Fruit fly (Drosophila melanogaster) whole organism, wandering third instar larva: ENCODE data around the gene Acbp3.

Source experiments
- Abd-B ChIP-seq: fragments of >200 bp; optimal IDR thresholded peaks from 2 replicates; lab custom pipeline; 2017; ENCODE audit warnings: missing biosample characterization, missing genetic modification characterization
- CG32264 ChIP-seq: fragments of 200-800 bp; sonication (Bioruptor generic); optimal IDR thresholded peaks from 2 replicates; lab custom pipeline; 2016; ENCODE audit warnings: missing biosample characterization, missing genetic modification characterization
- CG9705 ChIP-seq: fragments of 200-800 bp; sonication (Bioruptor generic); optimal IDR thresholded peaks from 2 replicates; lab custom pipeline; 2018; ENCODE audit warnings: missing biosample characterization, mild to moderate bottlenecking, missing genetic modification characterization
- CrebA ChIP-seq: fragments of 200-800 bp; sonication (Bioruptor generic); optimal IDR thresholded peaks from 2 replicates; lab custom pipeline; 2016; ENCODE audit warnings: missing biosample characterization, mild to moderate bottlenecking, missing genetic modification characterization, borderline replicate concordance
- Dfd ChIP-seq: fragments of >200 bp; optimal IDR thresholded peaks from 2 replicates; lab custom pipeline; 2017; ENCODE audit warnings: missing biosample characterization, missing genetic modification characterization
- Dif ChIP-seq: fragments of 200-275, 200-300 bp; sonication (Bioruptor generic); optimal IDR thresholded peaks from 2 replicates; lab custom pipeline; 2018; ENCODE audit warnings: missing biosample characterization, missing genetic modification characterization; ENCODE audit not compliant: partially characterized antibody
- GATAd ChIP-seq: sonication (Bioruptor generic); optimal IDR thresholded peaks from 2 replicates; lab custom pipeline; 2016; ENCODE audit warnings: missing biosample characterization, missing genetic modification characterization
- HLH106 ChIP-seq: fragments of 200-800 bp; optimal IDR thresholded peaks from 3 replicates; lab custom pipeline; 2019; ENCODE audit warnings: missing biosample characterization, mild to moderate bottlenecking, missing genetic modification characterization, moderate library complexity
- Hr78 ChIP-seq: fragments of >200 bp; optimal IDR thresholded peaks from 2 replicates; lab custom pipeline; 2017; ENCODE audit warnings: missing biosample characterization, missing genetic modification characterization
- Hr83 ChIP-seq: fragments of 200-300 bp; sonication (Bioruptor generic); optimal IDR thresholded peaks from 2 replicates; lab custom pipeline; 2016; ENCODE audit warnings: missing biosample characterization, mild to moderate bottlenecking, missing genetic modification characterization, moderate library complexity; ENCODE audit not compliant: poor library complexity, severe bottlenecking
- Mio ChIP-seq: sonication (Bioruptor generic); optimal IDR thresholded peaks from 2 replicates; lab custom pipeline; 2016; ENCODE audit warnings: missing biosample characterization, missing genetic modification characterization
- Myc ChIP-seq: fragments of >200 bp; optimal IDR thresholded peaks from 2 replicates; lab custom pipeline; 2017
- N ChIP-seq: fragments of >200 bp; optimal IDR thresholded peaks from 2 replicates; lab custom pipeline; 2018; ENCODE audit warnings: missing biosample characterization, missing external identifiers, missing genetic modification characterization
- OdsH ChIP-seq: fragments of 200-800 bp; sonication (Bioruptor generic); optimal IDR thresholded peaks from 2 replicates; lab custom pipeline; 2016; ENCODE audit warnings: missing biosample characterization, mild to moderate bottlenecking, missing genetic modification characterization
- Sp1 ChIP-seq: fragments of 200-800 bp; sonication (Bioruptor generic); optimal IDR thresholded peaks from 3 replicates; lab custom pipeline; 2019; ENCODE audit warnings: missing biosample characterization, mild to moderate bottlenecking, missing genetic modification characterization, moderate library complexity
- Vsx2 ChIP-seq: fragments of 200-300, 225-300 bp; sonication (Bioruptor generic); optimal IDR thresholded peaks from 2 replicates; lab custom pipeline; 2018; ENCODE audit warnings: missing biosample characterization, missing genetic modification characterization; ENCODE audit not compliant: partially characterized antibody
- brk ChIP-seq: fragments of 200-800 bp; sonication (Bioruptor generic); optimal IDR thresholded peaks from 2 replicates; lab custom pipeline; 2016; ENCODE audit warnings: missing biosample characterization, mild to moderate bottlenecking, missing genetic modification characterization
- dl ChIP-seq, 2 experiments: fragments of 175-275, 200-275 bp in 1 of 2; fragments of 200-275 bp in 1 of 2; sonication (Bioruptor generic); optimal IDR thresholded peaks; lab custom pipeline; 2018; ENCODE audit warnings: mild to moderate bottlenecking in 2 of 2, missing biosample characterization in 2 of 2, missing genetic modification characterization in 2 of 2, moderate library complexity in 2 of 2; ENCODE audit not compliant: partially characterized antibody in 2 of 2, insufficient read depth in 1 of 2
- dmrt93B ChIP-seq: fragments of 200-800 bp; sonication (Bioruptor generic); optimal IDR thresholded peaks from 2 replicates; lab custom pipeline; 2018; ENCODE audit warnings: missing biosample characterization, mild to moderate bottlenecking, missing genetic modification characterization
- ey ChIP-seq: fragments of 200-800 bp; sonication (Bioruptor generic); optimal IDR thresholded peaks from 2 replicates; lab custom pipeline; 2016; ENCODE audit warnings: missing biosample characterization, missing genetic modification characterization
- foxo ChIP-seq, 2 experiments: fragments of 200-800 bp; sonication (Bioruptor generic); optimal IDR thresholded peaks; 2 replicates in 1 of 2; 3 replicates in 1 of 2; lab custom pipeline; 2016 to 2017; ENCODE audit warnings: missing biosample characterization in 2 of 2, missing genetic modification characterization in 2 of 2
- fru ChIP-seq: fragments of 200-800 bp; sonication (Bioruptor generic); optimal IDR thresholded peaks from 3 replicates; lab custom pipeline; 2016; ENCODE audit warnings: missing biosample characterization, mild to moderate bottlenecking, missing genetic modification characterization
- h ChIP-seq: fragments of 200-800 bp; sonication (Bioruptor generic); optimal IDR thresholded peaks from 3 replicates; lab custom pipeline; 2016; ENCODE audit warnings: missing biosample characterization, mild to moderate bottlenecking, missing genetic modification characterization
- jim ChIP-seq: fragments of 175-275, 200-325 bp; sonication (Bioruptor generic); optimal IDR thresholded peaks from 2 replicates; lab custom pipeline; 2016; ENCODE audit warnings: missing biosample characterization, mild to moderate bottlenecking, missing genetic modification characterization
- lola ChIP-seq: fragments of >200 bp; optimal IDR thresholded peaks from 2 replicates; lab custom pipeline; 2017; ENCODE audit warnings: missing biosample characterization, missing genetic modification characterization
- pan ChIP-seq: fragments of >200 bp; optimal IDR thresholded peaks from 2 replicates; lab custom pipeline; 2017
- psq ChIP-seq: fragments of 200-800 bp; sonication (Bioruptor generic); optimal IDR thresholded peaks from 3 replicates; lab custom pipeline; 2017; ENCODE audit warnings: missing biosample characterization, mild to moderate bottlenecking, missing genetic modification characterization, moderate library complexity
- rgr ChIP-seq: fragments of 200-800 bp; sonication (Bioruptor generic); optimal IDR thresholded peaks from 3 replicates; lab custom pipeline; 2016; ENCODE audit warnings: missing biosample characterization, mild to moderate bottlenecking, missing genetic modification characterization
- sage ChIP-seq: fragments of 200-800 bp; sonication (Bioruptor generic); optimal IDR thresholded peaks from 2 replicates; lab custom pipeline; 2016; ENCODE audit warnings: missing biosample characterization, mild to moderate bottlenecking, missing genetic modification characterization
- sv ChIP-seq: fragments of 200-800 bp; sonication (Bioruptor generic); optimal IDR thresholded peaks from 3 replicates; lab custom pipeline; 2016; ENCODE audit warnings: missing biosample characterization, missing genetic modification characterization
- tai ChIP-seq: sonication (Bioruptor generic); optimal IDR thresholded peaks from 2 replicates; lab custom pipeline; 2016; ENCODE audit warnings: missing biosample characterization, missing genetic modification characterization
- usp ChIP-seq: fragments of >200 bp; optimal IDR thresholded peaks from 2 replicates; lab custom pipeline; 2017; ENCODE audit warnings: missing biosample characterization, missing genetic modification characterization
- woc ChIP-seq: sonication (Bioruptor generic); optimal IDR thresholded peaks from 2 replicates; lab custom pipeline; 2016; ENCODE audit warnings: missing biosample characterization, mild to moderate bottlenecking, missing genetic modification characterization

The Acbp3 gene

dm6 chr3L:7130574-7130973, at the start of gene Acbp3:
Acbp3 (plus strand) TSS chr3L:7130874.
- no peak for TF ChIP-seq h (GFP tag; lab: Kevin White, UChicago)
- TF ChIP-seq sage = no peak
- TF ChIP-seq N (GFP tag; lab: Kevin White, UChicago) = no peak
- no peak for TF ChIP-seq pan (lab: Kevin White, UChicago)
- TF ChIP-seq jim (GFP tag; lab: Kevin White, UChicago) = no peak
- no peak for TF ChIP-seq HLH106
- no peak for TF ChIP-seq Dif (GFP tag; lab: Kevin White, UChicago)
- TF ChIP-seq Sp1 (GFP tag; lab: Kevin White, UChicago) = no peak
- no peak for TF ChIP-seq foxo (GFP tag; optimal IDR thresholded peaks at IDR 0.05; lab: Kevin White, UChicago)
- TF ChIP-seq Vsx2 (GFP tag; lab: Kevin White, UChicago) = no peak
- no peak for TF ChIP-seq rgr
- no peak for TF ChIP-seq dmrt93B (GFP tag; lab: Kevin White, UChicago)
- TF ChIP-seq brk (GFP tag; lab: Kevin White, UChicago) = no peak
- no peak for TF ChIP-seq CrebA (GFP tag; lab: Kevin White, UChicago)
- no peak for TF ChIP-seq lola (GFP tag; lab: Kevin White, UChicago)
- TF ChIP-seq psq = no peak
- TF ChIP-seq Dfd (GFP tag; lab: Kevin White, UChicago) = no peak

- no peak for TF ChIP-seq CG9705 (GFP tag; lab: Kevin White, UChicago)
- TF ChIP-seq, all 38 proteins: peak for 0
Observed at dm6 chr3L:7082168-7082567, 48.5 kb upstream of the Acbp3 start.

- TF ChIP-seq Vsx2 (GFP tag; lab: Kevin White, UChicago) (no peak), N (GFP tag; lab: Kevin White, UChicago) (no peak), ey (GFP tag; lab: Kevin White, UChicago) (no peak)
Observed at dm6 chr3L:7086093-7086492, 44.6 kb upstream of the Acbp3 start.

- TF ChIP-seq CrebA (GFP tag; lab: Kevin White, UChicago) = no peak
- TF ChIP-seq Hr78 (GFP tag; lab: Kevin White, UChicago) = no peak
- TF ChIP-seq Hr83 (GFP tag; lab: Kevin White, UChicago) = no peak
- no peak for TF ChIP-seq psq
- TF ChIP-seq tai = no peak
- TF ChIP-seq rgr = no peak
- no peak for TF ChIP-seq CG9705 (GFP tag; lab: Kevin White, UChicago)
- no peak for TF ChIP-seq jim (GFP tag; lab: Kevin White, UChicago)
- TF ChIP-seq h (GFP tag; lab: Kevin White, UChicago) = no peak
- no peak for TF ChIP-seq dl (GFP tag; optimal IDR thresholded peaks at IDR 0.05; lab: Kevin White, UChicago; ENCODE audit: insufficient read depth in 1 of 2, partially characterized antibody in 2 of 2)
- no peak for TF ChIP-seq Vsx2 (GFP tag; lab: Kevin White, UChicago)
- no peak for TF ChIP-seq fru
- no peak for TF ChIP-seq GATAd (GFP tag; lab: Kevin White, UChicago)
- TF ChIP-seq lola (GFP tag; lab: Kevin White, UChicago) = no peak
- TF ChIP-seq Dfd (GFP tag; lab: Kevin White, UChicago) = no peak
- no peak for TF ChIP-seq CG32264 (GFP tag; lab: Kevin White, UChicago)
- no peak for TF ChIP-seq Abd-B (GFP tag; lab: Kevin White, UChicago)
- no peak for TF ChIP-seq foxo (GFP tag; optimal IDR thresholded peaks at IDR 0.05; lab: Kevin White, UChicago)
- TF ChIP-seq ey (GFP tag; lab: Kevin White, UChicago) = no peak
Observed at dm6 chr3L:7086558-7087059, 44.1 kb upstream of the Acbp3 start, which contains the start of gene Cpr65Ea. Cpr65Ea (minus strand) TSS chr3L:7086608.

DNA sequence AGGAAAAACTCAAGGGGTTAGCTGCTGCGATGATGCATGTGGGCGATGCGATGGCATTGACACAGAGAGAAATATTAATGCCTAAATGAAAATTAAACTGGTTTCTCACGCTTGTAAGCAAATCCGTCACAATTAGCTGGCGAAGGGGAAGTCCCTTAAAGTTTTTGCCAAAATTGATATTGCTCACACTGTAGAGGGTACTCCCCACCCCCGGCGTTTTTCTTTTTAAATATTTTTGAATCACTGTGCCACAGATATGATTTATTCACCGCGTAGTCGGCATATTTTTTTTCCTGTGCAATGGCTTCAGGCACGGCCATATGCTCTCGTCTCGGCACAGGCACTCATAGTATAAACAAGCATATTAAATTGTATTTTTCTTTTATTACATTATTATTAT, 43.3 kb upstream of the Acbp3 start:
- TF ChIP-seq woc (GFP tag; lab: Kevin White, UChicago) (no peak), N (GFP tag; lab: Kevin White, UChicago) (no peak), Vsx2 (GFP tag; lab: Kevin White, UChicago) (no peak), OdsH (GFP tag; lab: Kevin White, UChicago) (no peak), Mio (GFP tag; lab: Kevin White, UChicago) (no peak), sv (GFP tag; lab: Kevin White, UChicago) (no peak), Hr83 (GFP tag; lab: Kevin White, UChicago) (no peak), usp (GFP tag; lab: Kevin White, UChicago) (no peak), Dif (GFP tag; lab: Kevin White, UChicago) (no peak), dl (GFP tag; optimal IDR thresholded peaks at IDR 0.05; lab: Kevin White, UChicago; ENCODE audit: insufficient read depth in 1 of 2, partially characterized antibody in 2 of 2) (no peak), rgr (no peak), CG32264 (GFP tag; lab: Kevin White, UChicago) (no peak), Myc (lab: Kevin White, UChicago) (no peak), brk (GFP tag; lab: Kevin White, UChicago) (no peak), sage (no peak), dmrt93B (GFP tag; lab: Kevin White, UChicago) (no peak), ey (GFP tag; lab: Kevin White, UChicago) (no peak)
